Worm (Caenorhabditis elegans) whole organism, L1 larva: ENCODE data around the gene F35G12.7.

Source experiments
- C04F5.9 ChIP-seq: sonication (generic microtip); optimal IDR thresholded peaks from 2 replicates; lab custom pipeline; 2016; ENCODE audit warnings: missing genetic modification characterization, missing compliant biosample characterization
- C16A3.4 ChIP-seq: fragments of 150-350 bp; optimal IDR thresholded peaks from 2 replicates; lab custom pipeline; 2014; ENCODE audit warnings: missing biosample characterization, missing genetic modification characterization
- Y116A8C.19 ChIP-seq: sonication (generic microtip); optimal IDR thresholded peaks from 2 replicates; lab custom pipeline; 2016; ENCODE audit warnings: missing compliant biosample characterization, missing genetic modification characterization, borderline replicate concordance
- aha-1 ChIP-seq: fragments of 150-350 bp; optimal IDR thresholded peaks from 2 replicates; lab custom pipeline; 2014; ENCODE audit warnings: missing biosample characterization, missing genetic modification characterization
- aly-2 ChIP-seq: fragments of 150-350 bp; optimal IDR thresholded peaks from 2 replicates; lab custom pipeline; 2014; ENCODE audit warnings: missing biosample characterization, missing genetic modification characterization
- blmp-1 ChIP-seq: fragments of 150-350 bp; optimal IDR thresholded peaks from 2 replicates; lab custom pipeline; 2014; ENCODE audit warnings: missing biosample characterization, missing genetic modification characterization
- ceh-8 ChIP-seq: fragments of 200-800 bp; sonication (Bioruptor generic); optimal IDR thresholded peaks from 2 replicates; lab custom pipeline; 2018; ENCODE audit warnings: mild to moderate bottlenecking, missing genetic modification characterization, moderate library complexity, missing compliant biosample characterization
- ceh-82 ChIP-seq, 3 experiments: fragments of 150-350 bp in 1 of 3; sonication (generic microtip) in 2 of 3; optimal IDR thresholded peaks; 2 replicates each; lab custom pipeline; 2014 to 2017; ENCODE audit warnings: missing biosample characterization in 3 of 3, missing genetic modification characterization in 3 of 3
- ceh-90 ChIP-seq: sonication (generic microtip); optimal IDR thresholded peaks from 2 replicates; lab custom pipeline; 2016; ENCODE audit warnings: missing genetic modification characterization, missing compliant biosample characterization
- efl-3 ChIP-seq: fragments of 200-800 bp; sonication (Bioruptor generic); optimal IDR thresholded peaks from 2 replicates; lab custom pipeline; 2018; ENCODE audit warnings: mild to moderate bottlenecking, missing genetic modification characterization, missing compliant biosample characterization
- egl-13 ChIP-seq: sonication (generic microtip); optimal IDR thresholded peaks from 2 replicates; lab custom pipeline; 2016; ENCODE audit warnings: missing genotype, missing genetic modification reagents, missing genetic modification characterization, missing compliant biosample characterization
- elt-3 ChIP-seq, 6 experiments: fragments of 150-350 bp in 1 of 6; sonication (generic microtip); optimal IDR thresholded peaks; 2 replicates each; lab custom pipeline; 2017 to 2018; ENCODE audit warnings: missing biosample characterization in 6 of 6, missing genetic modification characterization in 6 of 6, inconsistent platforms in 1 of 6
- ets-5 ChIP-seq: fragments of 200-800 bp; sonication (Bioruptor generic); IDR thresholded peaks from 2 replicates; pipeline ENCODE4 v1.3.6; 2022; ENCODE audit warnings: missing genetic modification characterization, missing compliant biosample characterization
- fkh-10 ChIP-seq: sonication (generic microtip); optimal IDR thresholded peaks from 2 replicates; lab custom pipeline; 2017; ENCODE audit warnings: missing biosample characterization, missing genetic modification reagents, missing genetic modification characterization
- fkh-4 ChIP-seq: sonication (generic microtip); optimal IDR thresholded peaks from 2 replicates; lab custom pipeline; 2016; ENCODE audit warnings: missing compliant biosample characterization, missing genetic modification characterization, borderline replicate concordance
- grh-1 ChIP-seq: fragments of 200-800 bp; sonication (Bioruptor generic); IDR thresholded peaks from 2 replicates; pipeline ENCODE4 v1.3.6; 2022; ENCODE audit warnings: missing genetic modification reagents, missing genetic modification characterization, missing compliant biosample characterization
- hlh-17 ChIP-seq: fragments of 200-800 bp; sonication (Bioruptor generic); optimal IDR thresholded peaks from 2 replicates; lab custom pipeline; 2018; ENCODE audit warnings: missing genetic modification characterization, mild to moderate bottlenecking, missing compliant biosample characterization, moderate library complexity, borderline replicate concordance
- hlh-4 ChIP-seq: sonication (generic microtip); optimal IDR thresholded peaks from 2 replicates; lab custom pipeline; 2016; ENCODE audit warnings: mild to moderate bottlenecking, missing genetic modification characterization, missing compliant biosample characterization
- hpl-2 ChIP-seq: fragments of 150-350 bp; optimal IDR thresholded peaks from 2 replicates; lab custom pipeline; 2014; ENCODE audit warnings: missing biosample characterization, missing genetic modification reagents, missing genetic modification characterization
- isw-1 ChIP-seq: fragments of 200-800 bp; sonication (Bioruptor generic); IDR thresholded peaks from 2 replicates; pipeline ENCODE4 v1.3.6; 2022; ENCODE audit warnings: missing genetic modification characterization, missing compliant biosample characterization
- lin-14 ChIP-seq: fragments of 200-800 bp; sonication (Bioruptor generic); optimal IDR thresholded peaks from 2 replicates; lab custom pipeline; 2018; ENCODE audit warnings: mild to moderate bottlenecking, missing genetic modification characterization, moderate library complexity, missing compliant biosample characterization
- lin-15B ChIP-seq: fragments of 150-350 bp; sonication (generic microtip); optimal IDR thresholded peaks from 3 replicates; lab custom pipeline; 2014; ENCODE audit warnings: missing biosample characterization, missing genetic modification characterization
- lin-35 ChIP-seq, 2 experiments: fragments of 150-350 bp; optimal IDR thresholded peaks; 2 replicates each; lab custom pipeline; 2014; ENCODE audit warnings: missing biosample characterization in 2 of 2, missing genetic modification characterization in 2 of 2, missing genetic modification reagents in 2 of 2
- lir-3 ChIP-seq: sonication (generic microtip); optimal IDR thresholded peaks from 2 replicates; lab custom pipeline; 2016; ENCODE audit warnings: mild to moderate bottlenecking, missing genetic modification characterization, moderate library complexity, missing compliant biosample characterization; ENCODE audit not compliant: poor library complexity
- lsy-2 ChIP-seq, 2 experiments: fragments of 150-350 bp; optimal IDR thresholded peaks; 2 replicates each; lab custom pipeline; 2014; ENCODE audit warnings: missing biosample characterization in 2 of 2, missing genetic modification characterization in 2 of 2
- mab-9 ChIP-seq: fragments of 200-800 bp; sonication (Bioruptor generic); IDR thresholded peaks from 2 replicates; pipeline ENCODE4 v1.3.6; 2022; ENCODE audit warnings: missing genetic modification reagents, missing genetic modification characterization, missing compliant biosample characterization
- mdl-1 ChIP-seq, 2 experiments: fragments of 150-350 bp; optimal IDR thresholded peaks; 2 replicates each; lab custom pipeline; 2014 to 2017; ENCODE audit warnings: missing biosample characterization in 2 of 2, missing genetic modification characterization in 2 of 2, inconsistent platforms in 1 of 2
- mef-2 ChIP-seq: fragments of 150-350 bp; optimal IDR thresholded peaks from 2 replicates; lab custom pipeline; 2014; ENCODE audit warnings: missing biosample characterization, missing genetic modification characterization
- mep-1 ChIP-seq: fragments of 150-350 bp; optimal IDR thresholded peaks from 2 replicates; lab custom pipeline; 2014; ENCODE audit warnings: missing biosample characterization, missing genetic modification characterization
- nhr-11 ChIP-seq: fragments of 150-350 bp; optimal IDR thresholded peaks from 2 replicates; lab custom pipeline; 2014; ENCODE audit warnings: missing biosample characterization, missing genetic modification characterization
- nhr-12 ChIP-seq: sonication (generic microtip); optimal IDR thresholded peaks from 2 replicates; lab custom pipeline; 2017; ENCODE audit warnings: missing biosample characterization, missing genetic modification characterization
- nhr-20 ChIP-seq: sonication (generic microtip); optimal IDR thresholded peaks from 2 replicates; lab custom pipeline; 2016; ENCODE audit warnings: mild to moderate bottlenecking, missing genetic modification characterization, missing compliant biosample characterization
- nhr-237 ChIP-seq: fragments of 150-350 bp; optimal IDR thresholded peaks from 2 replicates; lab custom pipeline; 2014; ENCODE audit warnings: missing biosample characterization, missing genetic modification characterization
- nhr-28 ChIP-seq: fragments of 150-350 bp; optimal IDR thresholded peaks from 2 replicates; lab custom pipeline; 2014; ENCODE audit warnings: missing biosample characterization, missing genetic modification characterization
- nhr-47 ChIP-seq: sonication (generic microtip); optimal IDR thresholded peaks from 2 replicates; lab custom pipeline; 2016; ENCODE audit warnings: mild to moderate bottlenecking, missing genetic modification characterization, moderate library complexity, missing compliant biosample characterization
- nhr-76 ChIP-seq: sonication (generic microtip); optimal IDR thresholded peaks from 2 replicates; lab custom pipeline; 2017; ENCODE audit warnings: missing biosample characterization, missing genetic modification characterization
- nhr-77 ChIP-seq: fragments of 150-350 bp; optimal IDR thresholded peaks from 2 replicates; lab custom pipeline; 2014; ENCODE audit warnings: missing biosample characterization, missing genetic modification characterization
- nhr-84 ChIP-seq: sonication (generic microtip); optimal IDR thresholded peaks from 2 replicates; lab custom pipeline; 2017; ENCODE audit warnings: missing biosample characterization, missing genetic modification characterization
- nhr-90 ChIP-seq: sonication (generic microtip); optimal IDR thresholded peaks from 2 replicates; lab custom pipeline; 2016; ENCODE audit warnings: mild to moderate bottlenecking, missing genetic modification characterization, missing compliant biosample characterization; ENCODE audit not compliant: poor library complexity
- pax-3 ChIP-seq: fragments of 200-800 bp; sonication (Bioruptor generic); optimal IDR thresholded peaks from 2 replicates; lab custom pipeline; 2018; ENCODE audit warnings: mild to moderate bottlenecking, missing genetic modification characterization, moderate library complexity, missing compliant biosample characterization
- pqm-1 ChIP-seq: sonication (generic microtip); optimal IDR thresholded peaks from 3 replicates; lab custom pipeline; 2017; ENCODE audit warnings: missing biosample characterization, missing genetic modification characterization
- snpc-4 ChIP-seq: fragments of 150-350 bp; optimal IDR thresholded peaks from 2 replicates; lab custom pipeline; 2014; ENCODE audit warnings: missing biosample characterization, missing genetic modification characterization
- snu-23 ChIP-seq: sonication (generic microtip); optimal IDR thresholded peaks from 2 replicates; lab custom pipeline; 2016; ENCODE audit warnings: missing genetic modification characterization, missing compliant biosample characterization
- sox-4 ChIP-seq: sonication (generic microtip); optimal IDR thresholded peaks from 2 replicates; lab custom pipeline; 2016; ENCODE audit warnings: missing genetic modification characterization, missing compliant biosample characterization
- swsn-7 ChIP-seq: sonication (generic microtip); optimal IDR thresholded peaks from 2 replicates; lab custom pipeline; 2016; ENCODE audit warnings: missing genetic modification characterization, missing compliant biosample characterization
- tlp-1 ChIP-seq: fragments of 150-350 bp; optimal IDR thresholded peaks from 2 replicates; lab custom pipeline; 2014; ENCODE audit warnings: missing biosample characterization, missing genetic modification characterization
- unc-130 ChIP-seq: fragments of 150-350 bp; optimal IDR thresholded peaks from 2 replicates; lab custom pipeline; 2017; ENCODE audit warnings: missing biosample characterization, missing genetic modification characterization, inconsistent platforms
- unc-30 ChIP-seq: sonication (generic microtip); optimal IDR thresholded peaks from 2 replicates; lab custom pipeline; 2017; ENCODE audit warnings: missing biosample characterization, missing genetic modification characterization
- unc-62 ChIP-seq: fragments of 150-350 bp; optimal IDR thresholded peaks from 2 replicates; lab custom pipeline; 2014; ENCODE audit warnings: missing biosample characterization, missing genetic modification reagents, missing genetic modification characterization
- unc-98 ChIP-seq: fragments of 200-800 bp; sonication (Bioruptor generic); IDR thresholded peaks from 2 replicates; pipeline ENCODE4 v1.3.6; 2022; ENCODE audit warnings: missing genetic modification characterization, missing compliant biosample characterization
- xbp-1 ChIP-seq: sonication (generic microtip); optimal IDR thresholded peaks from 2 replicates; lab custom pipeline; 2016; ENCODE audit warnings: missing genetic modification characterization, missing compliant biosample characterization
- ztf-11 ChIP-seq, 2 experiments: sonication (generic microtip); optimal IDR thresholded peaks; 2 replicates each; lab custom pipeline; 2016 to 2017; ENCODE audit warnings: missing genetic modification characterization in 2 of 2, missing biosample characterization in 1 of 2, missing compliant biosample characterization in 1 of 2
- ztf-4 ChIP-seq: fragments of 150-350 bp; optimal IDR thresholded peaks from 2 replicates; lab custom pipeline; 2014; ENCODE audit warnings: missing biosample characterization, missing genetic modification characterization

The F35G12.7 gene

DNA sequence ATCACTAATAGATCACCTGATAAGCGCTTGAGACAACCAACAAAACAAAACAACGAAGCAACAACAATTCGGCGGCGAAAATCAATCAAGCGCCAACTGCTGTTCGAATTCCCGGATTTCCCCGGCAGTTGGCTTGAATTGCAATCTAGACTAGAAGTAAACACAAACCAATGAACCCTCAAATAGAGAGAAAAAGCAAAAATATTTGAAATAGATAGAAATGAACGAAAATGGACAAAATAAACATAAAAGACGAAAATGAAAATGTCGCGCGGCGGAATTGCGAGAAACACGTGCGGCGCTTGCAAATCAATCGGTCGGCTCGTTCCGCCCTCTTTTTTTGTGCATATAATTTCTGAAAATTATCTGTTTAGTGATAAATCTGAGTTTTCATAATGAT, 18.7 kb downstream of the F35G12.7 start, which contains the start of gene idhg-1:
TSS of gene idhg-1 (plus strand) at position 343 of the 400 bp plus-strand sequence.
- TF ChIP-seq lir-3 (peak; percentile 63), nhr-90 (tag; lab: Kevin White, UChicago) (peak; percentile 71), lin-14 (GFP tag; lab: Kevin White, UChicago) (peak; percentile 71), Y116A8C.19 (tag; lab: Kevin White, UChicago) (no peak), unc-130 (peak; percentile 61), unc-98 (no peak), ceh-82 (tag; optimal IDR thresholded peaks at IDR 0.05; lab: Kevin White, UChicago) (peak; percentile 37 to 53 (median 51)), tlp-1 (no peak), sox-4 (tag; lab: Kevin White, UChicago) (peak; percentile 24), ztf-11 (tag; optimal IDR thresholded peaks at IDR 0.05; lab: Kevin White, UChicago) (peak in 1 of 2 experiments; percentile 55), mef-2 (tag; lab: Kevin White, UChicago) (no peak), lin-15B (tag; lab: Kevin White, UChicago) (peak; percentile 4), hpl-2 (GFP tag; lab: Kevin White, UChicago) (no peak), mdl-1 (tag; optimal IDR thresholded peaks at IDR 0.05; lab: Kevin White, UChicago) (no peak), ets-5 (GFP tag; lab: Robert Waterston, UW) (no peak), ceh-8 (GFP tag; lab: Kevin White, UChicago) (no peak), snpc-4 (tag; lab: Kevin White, UChicago) (peak; percentile 58), swsn-7 (tag; lab: Kevin White, UChicago) (peak; percentile 84), mep-1 (tag; lab: Kevin White, UChicago) (peak; percentile 59), C04F5.9 (tag; lab: Kevin White, UChicago) (no peak), nhr-11 (peak; percentile 37), nhr-28 (no peak), snu-23 (peak; percentile 85), nhr-84 (tag; lab: Kevin White, UChicago) (peak; percentile 26), fkh-10 (GFP tag; lab: Kevin White, UChicago) (no peak), lsy-2 (tag; optimal IDR thresholded peaks at IDR 0.05; lab: Kevin White, UChicago) (peak; percentile 71 to 74), aha-1 (tag; lab: Kevin White, UChicago) (no peak), ceh-90 (tag; lab: Kevin White, UChicago) (no peak), isw-1 (GFP tag; lab: Robert Waterston, UW) (no peak; the same call in none of the 2 replicates), grh-1 (no peak), xbp-1 (tag; lab: Kevin White, UChicago) (peak; percentile 71), elt-3 (tag; optimal IDR thresholded peaks at IDR 0.05; lab: Kevin White, UChicago) (peak in 1 of 6 experiments; percentile 23), lin-35 (GFP tag; optimal IDR thresholded peaks at IDR 0.05; lab: Kevin White, UChicago) (peak; percentile 19 to 63), nhr-20 (peak; percentile 72), egl-13 (tag; lab: Kevin White, UChicago) (peak; percentile 40), efl-3 (GFP tag; lab: Kevin White, UChicago) (no peak), pqm-1 (tag; lab: Kevin White, UChicago) (no peak), unc-62 (GFP tag; lab: Kevin White, UChicago) (no peak), aly-2 (tag; lab: Kevin White, UChicago) (no peak), unc-30 (no peak), nhr-237 (tag; lab: Kevin White, UChicago) (no peak), hlh-17 (GFP tag; lab: Kevin White, UChicago) (no peak), nhr-12 (tag; lab: Kevin White, UChicago) (no peak), fkh-4 (tag; lab: Kevin White, UChicago) (no peak), nhr-47 (tag; lab: Kevin White, UChicago) (peak; percentile 76), blmp-1 (tag; lab: Kevin White, UChicago) (peak; percentile 33), nhr-77 (tag; lab: Kevin White, UChicago) (peak; percentile 9), mab-9 (GFP tag; lab: Robert Waterston, UW) (no peak), C16A3.4 (tag; lab: Kevin White, UChicago) (peak; percentile 64), nhr-76 (tag; lab: Kevin White, UChicago) (no peak), hlh-4 (tag; lab: Kevin White, UChicago) (no peak), ztf-4 (tag; lab: Kevin White, UChicago) (peak; percentile 63), pax-3 (peak; percentile 7)
